Fruit fly (Drosophila melanogaster) whole organism, embryonic: ENCODE results near the gene gt.

Source experiments
- CG1024 ChIP-seq: fragments of 200-800 bp; sonication (Bioruptor generic); IDR thresholded peaks from 2 replicates; pipeline ENCODE4 v1.3.6; 2022; ENCODE audit warnings: missing biosample characterization, missing genetic modification characterization
- CG10959 ChIP-seq: fragments of 200-800 bp; sonication (Bioruptor generic); IDR thresholded peaks from 2 replicates; pipeline ENCODE4 v1.3.6; 2022; ENCODE audit warnings: missing biosample characterization, missing genetic modification characterization
- CG12155 ChIP-seq: fragments of 200-800 bp; sonication (Bioruptor generic); optimal IDR thresholded peaks from 3 replicates; lab custom pipeline; 2016; ENCODE audit warnings: missing biosample characterization, missing genetic modification characterization
- CG12219 ChIP-seq: fragments of 200-800 bp; sonication (Bioruptor generic); optimal IDR thresholded peaks from 3 replicates; lab custom pipeline; 2018; ENCODE audit warnings: missing biosample characterization, mild to moderate bottlenecking, missing genetic modification characterization
- CG1233 ChIP-seq: fragments of 200-800 bp; sonication (Bioruptor generic); optimal IDR thresholded peaks from 4 replicates; lab custom pipeline; 2018; ENCODE audit warnings: missing biosample characterization, mild to moderate bottlenecking, missing genetic modification characterization
- CG13287 ChIP-seq: fragments of 200-800 bp; sonication (Bioruptor generic); IDR thresholded peaks from 2 replicates; pipeline ENCODE4 v1.3.6; 2022; ENCODE audit warnings: missing biosample characterization, missing genetic modification characterization; ENCODE audit not compliant: partially characterized antibody
- CG14014 ChIP-seq: fragments of 200-800 bp; sonication (Bioruptor generic); IDR thresholded peaks from 2 replicates; pipeline ENCODE4 v1.3.6; 2022; ENCODE audit warnings: missing biosample characterization, missing genetic modification characterization
- CG17568 ChIP-seq: fragments of 200-800 bp; sonication (Bioruptor generic); optimal IDR thresholded peaks from 2 replicates; lab custom pipeline; 2018; ENCODE audit warnings: missing biosample characterization, mild to moderate bottlenecking, missing genetic modification characterization, moderate library complexity
- CG17912 ChIP-seq: fragments of 200-800 bp; sonication (Bioruptor generic); optimal IDR thresholded peaks from 2 replicates; lab custom pipeline; 2018; ENCODE audit warnings: missing biosample characterization, mild to moderate bottlenecking, missing genetic modification characterization
- CG31224 ChIP-seq: fragments of 200-800 bp; sonication (Bioruptor generic); IDR thresholded peaks from 2 replicates; pipeline ENCODE4 v1.3.6; 2022; ENCODE audit warnings: missing biosample characterization, missing genetic modification characterization
- CG31388 ChIP-seq: fragments of 200-800 bp; sonication (Bioruptor generic); optimal IDR thresholded peaks from 2 replicates; lab custom pipeline; 2016; ENCODE audit warnings: missing biosample characterization, missing genetic modification characterization
- CG3163 ChIP-seq: fragments of 200-800 bp; sonication (Bioruptor generic); optimal IDR thresholded peaks from 3 replicates; lab custom pipeline; 2016; ENCODE audit warnings: missing biosample characterization, missing genetic modification characterization
- CG32532 ChIP-seq: fragments of 200-800 bp; sonication (Bioruptor generic); IDR thresholded peaks from 2 replicates; pipeline ENCODE4 v1.3.6; 2022; ENCODE audit warnings: missing biosample characterization, missing genetic modification characterization
- CG43689 ChIP-seq: fragments of 200-800 bp; sonication (Bioruptor generic); IDR thresholded peaks from 2 replicates; pipeline ENCODE4 v1.3.6; 2022; ENCODE audit warnings: missing biosample characterization, missing genetic modification characterization
- CG6654 ChIP-seq: fragments of 200-800 bp; sonication (Bioruptor generic); optimal IDR thresholded peaks from 2 replicates; lab custom pipeline; 2017; ENCODE audit warnings: missing biosample characterization, mild to moderate bottlenecking, missing genetic modification characterization
- CG6813 ChIP-seq: fragments of 200-800 bp; sonication (Bioruptor generic); optimal IDR thresholded peaks from 2 replicates; lab custom pipeline; 2017; ENCODE audit warnings: missing biosample characterization, missing genetic modification characterization, mild to moderate bottlenecking, moderate library complexity, missing genetic modification reagents
- CG8281 ChIP-seq: fragments of 200-800 bp; sonication (Bioruptor generic); optimal IDR thresholded peaks from 2 replicates; lab custom pipeline; 2018; ENCODE audit warnings: missing biosample characterization, mild to moderate bottlenecking, missing genetic modification characterization, moderate library complexity
- CHES-1-like ChIP-seq: fragments of 200-800 bp; sonication (Bioruptor generic); optimal IDR thresholded peaks from 2 replicates; lab custom pipeline; 2016; ENCODE audit warnings: missing biosample characterization, missing genetic modification characterization
- Fer3 ChIP-seq: fragments of 200-800 bp; sonication (Bioruptor generic); optimal IDR thresholded peaks from 2 replicates; lab custom pipeline; 2018; ENCODE audit warnings: missing biosample characterization, mild to moderate bottlenecking, missing genetic modification characterization, moderate library complexity
- Hr39 ChIP-seq: fragments of >200 bp; optimal IDR thresholded peaks from 2 replicates; lab custom pipeline; 2017
- NC2α ChIP-seq: fragments of 200-800 bp; sonication (Bioruptor generic); optimal IDR thresholded peaks from 2 replicates; lab custom pipeline; 2016; ENCODE audit warnings: missing biosample characterization, missing genetic modification characterization
- NC2β ChIP-seq: fragments of 200-800 bp; sonication (Bioruptor generic); optimal IDR thresholded peaks from 2 replicates; lab custom pipeline; 2016; ENCODE audit warnings: missing biosample characterization, missing genetic modification characterization
- Nf-YA ChIP-seq: fragments of 200-800 bp; sonication (Bioruptor generic); IDR thresholded peaks from 2 replicates; pipeline ENCODE4 v1.3.6; 2022; ENCODE audit warnings: missing biosample characterization, missing genetic modification characterization
- Oli ChIP-seq: fragments of 200-800 bp; sonication (Bioruptor generic); optimal IDR thresholded peaks from 2 replicates; lab custom pipeline; 2018; ENCODE audit warnings: missing biosample characterization, mild to moderate bottlenecking, missing genetic modification characterization, moderate library complexity
- Opbp ChIP-seq: fragments of 200-800 bp; sonication (Bioruptor generic); IDR thresholded peaks from 3 replicates; pipeline ENCODE4 v1.3.6; 2022; ENCODE audit warnings: missing biosample characterization, missing genetic modification characterization; ENCODE audit not compliant: partially characterized antibody
- Tbp ChIP-seq: fragments of >200 bp; optimal IDR thresholded peaks from 2 replicates; lab custom pipeline; 2018; ENCODE audit warnings: missing biosample characterization, missing genetic modification characterization
- bsh ChIP-seq, 2 experiments: fragments of 200-800 bp; sonication (Bioruptor generic); optimal IDR thresholded peaks; 2 replicates each; lab custom pipeline; 2017 to 2018; ENCODE audit warnings: mild to moderate bottlenecking in 2 of 2, missing biosample characterization in 2 of 2, missing genetic modification characterization in 2 of 2, moderate library complexity in 1 of 2
- chif ChIP-seq, 2 experiments: fragments of 200-800 bp; sonication (Bioruptor generic); optimal IDR thresholded peaks; 3 replicates each; lab custom pipeline; 2016; ENCODE audit warnings: missing biosample characterization in 2 of 2, missing genetic modification characterization in 2 of 2
- chn ChIP-seq: fragments of 200-800 bp; sonication (Bioruptor generic); optimal IDR thresholded peaks from 2 replicates; lab custom pipeline; 2016; ENCODE audit warnings: missing biosample characterization, missing genetic modification characterization
- disco-r ChIP-seq: fragments of 200-800 bp; sonication (Bioruptor generic); optimal IDR thresholded peaks from 2 replicates; lab custom pipeline; 2016; ENCODE audit warnings: missing biosample characterization, missing genetic modification characterization
- dmrt11E ChIP-seq: fragments of 200-800 bp; sonication (Bioruptor generic); optimal IDR thresholded peaks from 3 replicates; lab custom pipeline; 2018; ENCODE audit warnings: missing biosample characterization, mild to moderate bottlenecking, missing genetic modification characterization, moderate library complexity
- emc ChIP-seq: fragments of 200-800 bp; sonication (Bioruptor generic); optimal IDR thresholded peaks from 2 replicates; lab custom pipeline; 2016; ENCODE audit warnings: missing biosample characterization, missing genetic modification characterization
- ems ChIP-seq: fragments of 200-800 bp; sonication (Bioruptor generic); optimal IDR thresholded peaks from 3 replicates; lab custom pipeline; 2016; ENCODE audit warnings: missing biosample characterization, missing genetic modification characterization
- gcm2 ChIP-seq: fragments of 200-800 bp; sonication (Bioruptor generic); optimal IDR thresholded peaks from 2 replicates; lab custom pipeline; 2016; ENCODE audit warnings: missing biosample characterization, missing genetic modification characterization
- gem ChIP-seq: fragments of 200-800 bp; sonication (Bioruptor generic); optimal IDR thresholded peaks from 2 replicates; lab custom pipeline; 2019; ENCODE audit warnings: missing biosample characterization, mild to moderate bottlenecking, missing genetic modification characterization, moderate library complexity
- kah ChIP-seq: fragments of 200-800 bp; sonication (Bioruptor generic); optimal IDR thresholded peaks from 2 replicates; lab custom pipeline; 2018; ENCODE audit warnings: missing biosample characterization, mild to moderate bottlenecking, missing genetic modification characterization
- luna ChIP-seq: fragments of 200-800 bp; sonication (Bioruptor generic); optimal IDR thresholded peaks from 2 replicates; lab custom pipeline; 2016; ENCODE audit warnings: missing biosample characterization, missing genetic modification characterization
- onecut ChIP-seq: fragments of 200-800 bp; sonication (Bioruptor generic); IDR thresholded peaks from 2 replicates; pipeline ENCODE4 v1.3.6; 2022; ENCODE audit warnings: missing biosample characterization, missing genetic modification characterization
- p53 ChIP-seq: fragments of 200-800 bp; sonication (Bioruptor generic); optimal IDR thresholded peaks from 2 replicates; lab custom pipeline; 2016; ENCODE audit warnings: missing biosample characterization, missing genetic modification characterization
- pho ChIP-seq: fragments of 200-800 bp; sonication (Bioruptor generic); optimal IDR thresholded peaks from 2 replicates; lab custom pipeline; 2016; ENCODE audit warnings: missing biosample characterization, missing genetic modification characterization
- pum ChIP-seq: fragments of 200-800 bp; sonication (Bioruptor generic); optimal IDR thresholded peaks from 2 replicates; lab custom pipeline; 2016; ENCODE audit warnings: missing biosample characterization, missing genetic modification characterization
- seq ChIP-seq: fragments of 200-800 bp; sonication (Bioruptor generic); IDR thresholded peaks from 2 replicates; pipeline ENCODE4 v1.3.6; 2022; ENCODE audit warnings: missing biosample characterization, missing genetic modification characterization
- slou ChIP-seq: fragments of 200-800 bp; sonication (Bioruptor generic); optimal IDR thresholded peaks from 3 replicates; lab custom pipeline; 2016; ENCODE audit warnings: missing biosample characterization, missing genetic modification characterization
- sr ChIP-seq: fragments of 200-800 bp; sonication (Bioruptor generic); IDR thresholded peaks from 3 replicates; pipeline ENCODE4 v1.3.6; 2022; ENCODE audit warnings: missing biosample characterization, missing genetic modification characterization
- stwl ChIP-seq: fragments of 200-800 bp; sonication (Bioruptor generic); optimal IDR thresholded peaks from 3 replicates; lab custom pipeline; 2018; ENCODE audit warnings: missing biosample characterization, mild to moderate bottlenecking, missing genetic modification characterization, moderate library complexity
- tio ChIP-seq: fragments of 200-800 bp; sonication (Bioruptor generic); optimal IDR thresholded peaks from 2 replicates; lab custom pipeline; 2017; ENCODE audit warnings: missing biosample characterization, missing genetic modification characterization, inconsistent platforms
- unpg ChIP-seq: fragments of 200-800 bp; sonication (Bioruptor generic); optimal IDR thresholded peaks from 3 replicates; lab custom pipeline; 2018; ENCODE audit warnings: missing biosample characterization, mild to moderate bottlenecking, missing genetic modification characterization, moderate library complexity
- vfl ChIP-seq: fragments of 200-800 bp; sonication (Bioruptor generic); optimal IDR thresholded peaks from 2 replicates; lab custom pipeline; 2016; ENCODE audit warnings: missing biosample characterization, missing genetic modification characterization
- vvl ChIP-seq: fragments of 200-800 bp; sonication (Bioruptor generic); IDR thresholded peaks from 2 replicates; pipeline ENCODE4 v1.3.6; 2022; ENCODE audit warnings: missing biosample characterization, missing genetic modification characterization
- wor ChIP-seq: fragments of 200-800 bp; sonication (Bioruptor generic); IDR thresholded peaks from 2 replicates; pipeline ENCODE4 v1.3.6; 2022; ENCODE audit warnings: missing biosample characterization, missing genetic modification characterization
- zen ChIP-seq: fragments of 200-800 bp; sonication (Bioruptor generic); optimal IDR thresholded peaks from 3 replicates; lab custom pipeline; 2018; ENCODE audit warnings: missing biosample characterization, mild to moderate bottlenecking, missing genetic modification characterization, moderate library complexity

Gene gt

dm6 chrX:2396204-2396882 lies 32.4 kb downstream of the gt start (continued):
- TF ChIP-seq CG31224 (GFP tag; lab: Robert Waterston, UW) = no peak
- TF ChIP-seq CG1024 (GFP tag; lab: Robert Waterston, UW) = no peak
- no peak for TF ChIP-seq CG32532
- no peak for TF ChIP-seq sr (GFP tag; lab: Robert Waterston, UW)
- TF ChIP-seq CHES-1-like = no peak
- no peak for TF ChIP-seq Tbp (GFP tag; lab: Kevin White, UChicago)
- TF ChIP-seq CG6654 (GFP tag; lab: Kevin White, UChicago) = no peak
- no peak for TF ChIP-seq CG17912 (GFP tag; lab: Kevin White, UChicago)
- TF ChIP-seq vvl = peak; percentile 37; the same call in 1 of the 2 replicates
- no peak for TF ChIP-seq pum (GFP tag; lab: Kevin White, UChicago)
- no peak for TF ChIP-seq Opbp (GFP tag; lab: Robert Waterston, UW)
- peak; percentile 37 for TF ChIP-seq Fer3
- no peak for TF ChIP-seq CG3163 (GFP tag; lab: Kevin White, UChicago)
- TF ChIP-seq vfl (GFP tag; lab: Kevin White, UChicago) = no peak
- peak; percentile 5 for TF ChIP-seq CG6813 (GFP tag; lab: Kevin White, UChicago)
- no peak for TF ChIP-seq CG43689
- TF ChIP-seq stwl (tag; lab: Kevin White, UChicago) = no peak
- peak; percentile 6 for TF ChIP-seq CG17568 (GFP tag; lab: Kevin White, UChicago)
- no peak for TF ChIP-seq NC2β (GFP tag; lab: Kevin White, UChicago)
- TF ChIP-seq gcm2 (GFP tag; lab: Kevin White, UChicago) = no peak
- peak in 1 of 2 experiments; percentile 73 for TF ChIP-seq bsh (GFP tag; optimal IDR thresholded peaks at IDR 0.05; lab: Kevin White, UChicago)
- peak; percentile 41; the same call in 1 of the 2 replicates for TF ChIP-seq CG14014
- peak; percentile 31 for TF ChIP-seq zen (tag; lab: Kevin White, UChicago)
- no peak for TF ChIP-seq Nf-YA
- 0 out of 2 replicates have a peak, but pooled peaks have one; percentile 16 for TF ChIP-seq CG10959
- no peak for TF ChIP-seq seq (GFP tag; lab: Robert Waterston, UW)
- no peak for TF ChIP-seq CG8281 (tag; lab: Kevin White, UChicago)
- no peak for TF ChIP-seq pho (GFP tag; lab: Kevin White, UChicago)
- no peak for TF ChIP-seq CG13287 (GFP tag; lab: Robert Waterston, UW)
- TF ChIP-seq wor = peak; percentile 36; the same call in 1 of the 2 replicates
- TF ChIP-seq ems (GFP tag; lab: Kevin White, UChicago) = peak; percentile 1
- TF ChIP-seq chn (GFP tag; lab: Kevin White, UChicago) = no peak
- TF ChIP-seq onecut = peak; percentile 26; the same call in 1 of the 2 replicates
- TF ChIP-seq emc (GFP tag; lab: Kevin White, UChicago) = no peak
- TF ChIP-seq chif (GFP tag; optimal IDR thresholded peaks at IDR 0.05; lab: Kevin White, UChicago) = peak in 1 of 2 experiments; percentile 27
- no peak for TF ChIP-seq disco-r (GFP tag; lab: Kevin White, UChicago)
- peak; percentile 67 for TF ChIP-seq Oli (tag; lab: Kevin White, UChicago)
- TF ChIP-seq CG12155 (GFP tag; lab: Kevin White, UChicago) = no peak
- no peak for TF ChIP-seq luna (GFP tag; lab: Kevin White, UChicago)
- no peak for TF ChIP-seq slou
- peak; percentile 22 for TF ChIP-seq tio (GFP tag; lab: Kevin White, UChicago)
- peak; percentile 7 for TF ChIP-seq CG1233 (GFP tag; lab: Kevin White, UChicago)
- no peak for TF ChIP-seq CG31388 (GFP tag; lab: Kevin White, UChicago)
- TF ChIP-seq Hr39 (lab: Kevin White, UChicago) = no peak
- TF ChIP-seq CG12219 (GFP tag; lab: Kevin White, UChicago) = peak; percentile 29
- TF ChIP-seq kah (GFP tag; lab: Kevin White, UChicago) = no peak
- peak; percentile 69 for TF ChIP-seq unpg
- no peak for TF ChIP-seq NC2α
- no peak for TF ChIP-seq p53 (GFP tag; lab: Kevin White, UChicago)
- TF ChIP-seq dmrt11E (tag; lab: Kevin White, UChicago) = peak; percentile 70
- peak; percentile 74 for TF ChIP-seq gem
